Worm (Caenorhabditis elegans): Measurements from ENCODE around the gene C06H5.13.
"Not testable (repeated sequence)": the region's sequence is repeated elsewhere in the genome, so short reads cannot be mapped to it uniquely, and the experiment has no call there.

Gene C06H5.13

ce11 chrV:17888939-17889338 is 8.6 kb downstream of the C06H5.13 start, which contains the start of gene C06H5.6:
Gene C06H5.6, minus strand, starts transcription at chrV:17888984.
- TF ChIP-seq ref-1 (GFP tag; conservative IDR thresholded peaks at IDR 0.05) = no peak
- TF ChIP-seq klf-2 (GFP tag; conservative IDR thresholded peaks at IDR 0.05) = no peak
- TF ChIP-seq flt-1 (GFP tag; IDR thresholded peaks at IDR 0.05) = no peak
- TF ChIP-seq tab-1 (GFP tag; IDR thresholded peaks at IDR 0.05) = no peak
- no peak for TF ChIP-seq T22C8.4 (GFP tag; IDR thresholded peaks at IDR 0.05)
- no peak for TF ChIP-seq cog-1 (tag; optimal IDR thresholded peaks at IDR 0.05)
- no peak for TF ChIP-seq med-1 (GFP tag; optimal IDR thresholded peaks at IDR 0.05; ENCODE audit: insufficient read depth)
- TF ChIP-seq ztf-29 (GFP tag; IDR thresholded peaks at IDR 0.05) = no peak
- TF ChIP-seq ztf-23 (GFP tag; IDR thresholded peaks at IDR 0.05) = no peak

- no peak for TF ChIP-seq ref-1 (GFP tag; conservative IDR thresholded peaks at IDR 0.05)
- TF ChIP-seq med-1 (GFP tag; optimal IDR thresholded peaks at IDR 0.05; ENCODE audit: insufficient read depth) = no peak
- TF ChIP-seq tab-1 (GFP tag; IDR thresholded peaks at IDR 0.05) = no peak
- TF ChIP-seq klf-2 (GFP tag; conservative IDR thresholded peaks at IDR 0.05) = no peak
- no peak for TF ChIP-seq cog-1 (tag; optimal IDR thresholded peaks at IDR 0.05)
- TF ChIP-seq flt-1 (GFP tag; IDR thresholded peaks at IDR 0.05) = no peak
- no peak for TF ChIP-seq T22C8.4 (GFP tag; IDR thresholded peaks at IDR 0.05)
- no peak for TF ChIP-seq ztf-23 (GFP tag; IDR thresholded peaks at IDR 0.05)
- no peak for TF ChIP-seq ztf-29 (GFP tag; IDR thresholded peaks at IDR 0.05)
Measured at ce11 chrV:17871049-17871448, 26.5 kb downstream of the C06H5.13 start, which contains the start of gene phf-14. Gene phf-14, plus strand, starts transcription at chrV:17871393.

- TF ChIP-seq ref-1 (GFP tag; conservative IDR thresholded peaks at IDR 0.05) = no peak
- TF ChIP-seq med-1 (GFP tag; optimal IDR thresholded peaks at IDR 0.05; ENCODE audit: insufficient read depth) = no peak
- no peak for TF ChIP-seq flt-1 (GFP tag; IDR thresholded peaks at IDR 0.05)
- TF ChIP-seq T22C8.4 (GFP tag; IDR thresholded peaks at IDR 0.05) = no peak
- no peak for TF ChIP-seq cog-1 (tag; optimal IDR thresholded peaks at IDR 0.05)
- no peak for TF ChIP-seq ztf-29 (GFP tag; IDR thresholded peaks at IDR 0.05)
- no peak for TF ChIP-seq ztf-23 (GFP tag; IDR thresholded peaks at IDR 0.05)
- no peak for TF ChIP-seq klf-2 (GFP tag; conservative IDR thresholded peaks at IDR 0.05)
- no peak for TF ChIP-seq tab-1 (GFP tag; IDR thresholded peaks at IDR 0.05)
Measured at ce11 chrV:17870569-17870968, 27.0 kb downstream of the C06H5.13 start, which contains the start of gene csn-1. Gene csn-1, minus strand, starts transcription at chrV:17870651.

- not testable (repeated sequence) for TF ChIP-seq klf-2 (GFP tag; conservative IDR thresholded peaks at IDR 0.05); T22C8.4 (GFP tag; IDR thresholded peaks at IDR 0.05); cog-1 (tag; optimal IDR thresholded peaks at IDR 0.05)
Measured at ce11 chrV:17865309-17865708, 32.2 kb downstream of the C06H5.13 start, which contains the start of gene Y59A8A.8. Gene Y59A8A.8, plus strand, starts transcription at chrV:17865609.

- no peak for TF ChIP-seq ztf-23 (GFP tag; IDR thresholded peaks at IDR 0.05)
- TF ChIP-seq med-1 (GFP tag; optimal IDR thresholded peaks at IDR 0.05; ENCODE audit: insufficient read depth) = no peak
- TF ChIP-seq klf-2 (GFP tag; conservative IDR thresholded peaks at IDR 0.05) = no peak
- TF ChIP-seq ref-1 (GFP tag; conservative IDR thresholded peaks at IDR 0.05) = no peak
- no peak for TF ChIP-seq T22C8.4 (GFP tag; IDR thresholded peaks at IDR 0.05)
- no peak for TF ChIP-seq flt-1 (GFP tag; IDR thresholded peaks at IDR 0.05)
- TF ChIP-seq tab-1 (GFP tag; IDR thresholded peaks at IDR 0.05) = no peak
- TF ChIP-seq ztf-29 (GFP tag; IDR thresholded peaks at IDR 0.05) = no peak
Measured at ce11 chrV:17859519-17859918, 38.0 kb downstream of the C06H5.13 start.

- no peak for TF ChIP-seq ztf-23 (GFP tag; IDR thresholded peaks at IDR 0.05)
Measured at ce11 chrV:17859065-17859464, 38.5 kb downstream of the C06H5.13 start.

- TF ChIP-seq T22C8.4 (GFP tag; IDR thresholded peaks at IDR 0.05) (no peak), tab-1 (GFP tag; IDR thresholded peaks at IDR 0.05) (no peak), med-1 (GFP tag; optimal IDR thresholded peaks at IDR 0.05; ENCODE audit: insufficient read depth) (no peak), cog-1 (tag; optimal IDR thresholded peaks at IDR 0.05) (no peak), flt-1 (GFP tag; IDR thresholded peaks at IDR 0.05) (no peak), klf-2 (GFP tag; conservative IDR thresholded peaks at IDR 0.05) (no peak), ref-1 (GFP tag; conservative IDR thresholded peaks at IDR 0.05) (no peak), ztf-23 (GFP tag; IDR thresholded peaks at IDR 0.05) (no peak), ztf-29 (GFP tag; IDR thresholded peaks at IDR 0.05) (no peak)
Measured at ce11 chrV:17857901-17858300, 39.6 kb downstream of the C06H5.13 start.

ce11 chrV:17855889-17856288 is 41.7 kb downstream of the C06H5.13 start, which contains the start of gene tcc-1:
Gene tcc-1, minus strand, starts transcription at chrV:17855989.
- TF ChIP-seq flt-1 (GFP tag; IDR thresholded peaks at IDR 0.05) = no peak
- TF ChIP-seq ztf-29 (GFP tag; IDR thresholded peaks at IDR 0.05) = no peak
- TF ChIP-seq ref-1 (GFP tag; conservative IDR thresholded peaks at IDR 0.05) = no peak
- TF ChIP-seq med-1 (GFP tag; optimal IDR thresholded peaks at IDR 0.05; ENCODE audit: insufficient read depth) = no peak
- no peak for TF ChIP-seq cog-1 (tag; optimal IDR thresholded peaks at IDR 0.05)
- TF ChIP-seq ztf-23 (GFP tag; IDR thresholded peaks at IDR 0.05) = no peak
- TF ChIP-seq tab-1 (GFP tag; IDR thresholded peaks at IDR 0.05) = no peak
- no peak for TF ChIP-seq T22C8.4 (GFP tag; IDR thresholded peaks at IDR 0.05)
- TF ChIP-seq klf-2 (GFP tag; conservative IDR thresholded peaks at IDR 0.05) = no peak
